Worm (Caenorhabditis elegans): ENCODE data around the gene fbxl-3.

DNA sequence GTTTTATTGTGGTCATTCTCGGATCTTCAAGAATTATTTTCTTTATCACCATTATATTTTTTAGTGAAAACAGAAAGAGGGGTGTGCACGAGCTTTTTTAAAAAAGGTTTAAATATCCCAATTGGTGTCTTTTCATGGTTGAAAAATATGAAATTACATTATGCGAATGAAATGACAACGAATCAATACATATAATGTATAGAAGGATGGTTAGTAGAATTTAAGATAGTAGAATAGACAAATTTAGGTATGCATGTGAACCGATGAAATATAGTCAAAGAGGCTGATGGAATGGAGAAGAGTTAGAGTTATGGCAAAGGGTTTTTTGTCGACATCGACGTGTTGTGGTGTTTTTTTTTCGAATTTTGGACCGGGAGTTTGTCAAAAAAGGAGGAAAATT, 34.2 kb downstream of the fbxl-3 start:
- TF ChIP-seq flt-1 (GFP tag; IDR thresholded peaks at IDR 0.05) (no peak), cog-1 (tag; optimal IDR thresholded peaks at IDR 0.05) (no peak), klf-2 (GFP tag; conservative IDR thresholded peaks at IDR 0.05) (no peak), T22C8.4 (GFP tag; IDR thresholded peaks at IDR 0.05) (no peak), tab-1 (GFP tag; IDR thresholded peaks at IDR 0.05) (no peak), ref-1 (GFP tag; conservative IDR thresholded peaks at IDR 0.05) (no peak), ztf-29 (GFP tag; IDR thresholded peaks at IDR 0.05) (no peak), ztf-23 (GFP tag; IDR thresholded peaks at IDR 0.05) (no peak), med-1 (GFP tag; optimal IDR thresholded peaks at IDR 0.05; ENCODE audit: insufficient read depth) (no peak)

All from whole organism, midembryonic.